Worm (Caenorhabditis elegans) whole organism, L3 larva: ENCODE data around the gene C17G10.1.

Experiments used
- ceh-16 ChIP-seq: sonication (generic microtip); optimal IDR thresholded peaks from 2 replicates; lab custom pipeline; 2017; ENCODE audit warnings: missing biosample characterization, missing genetic modification characterization
- ceh-82 ChIP-seq: fragments of 150-350 bp; optimal IDR thresholded peaks from 2 replicates; lab custom pipeline; 2014; ENCODE audit warnings: missing biosample characterization, missing genetic modification characterization
- daf-12 ChIP-seq: fragments of 150-350 bp; optimal IDR thresholded peaks from 2 replicates; lab custom pipeline; 2014; ENCODE audit warnings: missing biosample characterization, missing genetic modification reagents, missing genetic modification characterization
- fkh-10 ChIP-seq: sonication (generic microtip); optimal IDR thresholded peaks from 2 replicates; lab custom pipeline; 2017; ENCODE audit warnings: missing biosample characterization, missing genetic modification reagents, missing genetic modification characterization
- lin-39 ChIP-seq: fragments of 150-350 bp; optimal IDR thresholded peaks from 2 replicates; lab custom pipeline; 2018; ENCODE audit warnings: missing biosample characterization, missing genetic modification reagents, missing genetic modification characterization
- nhr-11 ChIP-seq: fragments of 150-350 bp; optimal IDR thresholded peaks from 2 replicates; lab custom pipeline; 2014; ENCODE audit warnings: missing biosample characterization, missing genetic modification characterization
- nhr-76 ChIP-seq: fragments of 150-350 bp; sonication (generic microtip); optimal IDR thresholded peaks from 5 replicates; lab custom pipeline; 2014; ENCODE audit warnings: missing biosample characterization, missing genetic modification characterization
- nhr-77 ChIP-seq: fragments of 150-350 bp; optimal IDR thresholded peaks from 2 replicates; lab custom pipeline; 2014; ENCODE audit warnings: missing biosample characterization, missing genetic modification characterization
- unc-62 ChIP-seq: fragments of 150-350 bp; sonication (generic microtip); optimal IDR thresholded peaks from 4 replicates; lab custom pipeline; 2014; ENCODE audit warnings: missing biosample characterization, missing genetic modification reagents, missing genetic modification characterization

ce11 chrII:5570272-5570671, 26.1 kb upstream of the C17G10.1 start, which contains the start of the genes C17C3.1 and C17C3.15:
- TF ChIP-seq daf-12 (tag; lab: Kevin White, UChicago) (no peak), unc-62 (GFP tag; lab: Kevin White, UChicago) (no peak), nhr-11 (no peak), nhr-77 (tag; lab: Kevin White, UChicago) (no peak), ceh-16 (no peak), nhr-76 (tag; lab: Kevin White, UChicago) (no peak), lin-39 (tag; lab: Kevin White, UChicago) (no peak), ceh-82 (tag; lab: Kevin White, UChicago) (no peak), fkh-10 (no peak)
